Worm (Caenorhabditis elegans): ENCODE data around the gene abts-4.

Gene abts-4

ce11 chrX:6736358-6736991 lies 25.1 kb downstream of the abts-4 start (continued):
- TF ChIP-seq dpl-1 (GFP tag; optimal IDR thresholded peaks at IDR 0.05) (peak; percentile 45), ces-1 (GFP tag; optimal IDR thresholded peaks at IDR 0.05) (peak; percentile 59), daf-19 (GFP tag; conservative IDR thresholded peaks at IDR 0.05) (no peak), pqm-1 (tag; optimal IDR thresholded peaks at IDR 0.05) (peak; percentile 34), nhr-28 (tag; optimal IDR thresholded peaks at IDR 0.05) (peak; percentile 77), nhr-25 (tag; optimal IDR thresholded peaks at IDR 0.05; ENCODE audit: borderline replicate concordance, insufficient read depth) (peak; percentile 63)

- TF ChIP-seq lim-7 (GFP tag; IDR thresholded peaks at IDR 0.05) (no peak), mep-1 (tag; optimal IDR thresholded peaks at IDR 0.05) (no peak), ceh-20 (GFP tag; IDR thresholded peaks at IDR 0.05) (no peak), madf-5 (GFP tag; IDR thresholded peaks at IDR 0.05) (no peak), tag-97 (GFP tag; IDR thresholded peaks at IDR 0.05) (no peak), Y48G9A.11 (GFP tag; IDR thresholded peaks at IDR 0.05) (no peak), php-3 (GFP tag; IDR thresholded peaks at IDR 0.05) (no peak), mxl-2 (GFP tag; conservative IDR thresholded peaks at IDR 0.05) (no peak), lin-39 (tag; optimal IDR thresholded peaks at IDR 0.05) (no peak), unc-62 (GFP tag; optimal IDR thresholded peaks at IDR 0.05 in 1 of 2) (peak in 1 of 2 experiments; percentile 59), unc-62 (tag; optimal IDR thresholded peaks at IDR 0.05) (no peak), mdt-29 (GFP tag; IDR thresholded peaks at IDR 0.05) (0 out of 2 replicates have a peak, but pooled peaks have one; percentile 13), sdz-12 (GFP tag; optimal IDR thresholded peaks at IDR 0.05) (no peak), hif-1 (tag; optimal IDR thresholded peaks at IDR 0.05) (peak in 1 of 2 experiments; percentile 54), lir-3 (tag; optimal IDR thresholded peaks at IDR 0.05) (no peak), nhr-237 (tag; optimal IDR thresholded peaks at IDR 0.05) (no peak), jun-1 (tag; optimal IDR thresholded peaks at IDR 0.05) (no peak), nhr-28 (tag; optimal IDR thresholded peaks at IDR 0.05) (peak; percentile 3), arid-1 (GFP tag; conservative IDR thresholded peaks at IDR 0.05) (no peak), egl-43 (GFP tag; IDR thresholded peaks at IDR 0.05) (no peak), D1046.2 (GFP tag; IDR thresholded peaks at IDR 0.05) (no peak), ces-1 (GFP tag; optimal IDR thresholded peaks at IDR 0.05) (no peak), ctbp-1 (GFP tag; IDR thresholded peaks at IDR 0.05) (no peak; the same call in 1 of the 2 replicates), daf-19 (GFP tag; conservative IDR thresholded peaks at IDR 0.05) (no peak), lin-29 (GFP tag; IDR thresholded peaks at IDR 0.05) (no peak), rbr-2 (tag; optimal IDR thresholded peaks at IDR 0.05) (no peak), nhr-10 (tag; optimal IDR thresholded peaks at IDR 0.05) (no peak), fos-1 (tag; optimal IDR thresholded peaks at IDR 0.05) (no peak), ztf-7 (tag; optimal IDR thresholded peaks at IDR 0.05) (no peak), T26A8.4 (GFP tag; IDR thresholded peaks at IDR 0.05) (no peak), mxl-3 (GFP tag; optimal IDR thresholded peaks at IDR 0.05) (peak; percentile 48), madf-9 (GFP tag; conservative IDR thresholded peaks at IDR 0.05) (no peak), ZK546.5 (tag; optimal IDR thresholded peaks at IDR 0.05) (no peak), mes-2 (tag; optimal IDR thresholded peaks at IDR 0.05; ENCODE audit: poor library complexity, severe bottlenecking) (no peak), ceh-44 (GFP tag; IDR thresholded peaks at IDR 0.05) (no peak), set-16 (GFP tag; IDR thresholded peaks at IDR 0.05) (no peak), nhr-6 (tag; optimal IDR thresholded peaks at IDR 0.05) (no peak), unc-130 (GFP tag; optimal IDR thresholded peaks at IDR 0.05) (no peak), ama-1 (optimal IDR thresholded peaks at IDR 0.05) (no peak), R02D3.7 (tag; optimal IDR thresholded peaks at IDR 0.05) (no peak), tra-1 (GFP tag; IDR thresholded peaks at IDR 0.05) (no peak), nhr-42 (GFP tag; IDR thresholded peaks at IDR 0.05) (no peak), zfp-3 (GFP tag; conservative IDR thresholded peaks at IDR 0.05) (no peak), nhr-76 (tag; optimal IDR thresholded peaks at IDR 0.05) (no peak), nhr-25 (tag; optimal IDR thresholded peaks at IDR 0.05; ENCODE audit: borderline replicate concordance, insufficient read depth) (no peak), Y105C5A.15 (GFP tag; IDR thresholded peaks at IDR 0.05) (no peak), zip-2 (tag; optimal IDR thresholded peaks at IDR 0.05) (no peak)
Measured at ce11 chrX:6735494-6735893, 26.0 kb downstream of the abts-4 start.
